Worm (Caenorhabditis elegans): ENCODE results near the gene ZK353.3.
A peak's percentile ranks its signal among the peaks of the same experiment; 100 is the strongest.

The ZK353.3 gene

DNA sequence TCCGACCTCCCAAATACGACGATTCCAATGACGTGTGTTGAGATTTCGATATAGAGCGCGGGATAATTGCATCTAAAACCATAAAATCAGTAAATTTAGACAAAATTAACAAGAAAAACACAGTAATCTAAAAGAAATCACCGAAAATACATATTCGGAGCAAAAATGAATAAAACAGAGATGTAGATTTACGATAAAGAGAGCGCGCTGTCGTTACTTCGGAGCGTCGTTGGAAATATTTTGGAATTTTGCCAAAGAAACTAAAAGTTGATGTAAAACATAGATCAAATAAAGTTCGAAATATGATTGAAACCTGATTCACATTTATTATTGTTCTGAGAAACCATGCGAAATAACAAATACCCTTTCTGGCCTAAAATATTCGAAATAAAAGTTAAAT lies 36.4 kb downstream of the ZK353.3 start, which contains the start of gene ZK1236.5:
TSS of gene ZK1236.5 (minus strand) at position 72 of the 400 bp plus-strand sequence.
- TF ChIP-seq hlh-13 (GFP tag; optimal IDR thresholded peaks at IDR 0.05): no peak
- TF ChIP-seq nfya-1 (tag; optimal IDR thresholded peaks at IDR 0.05): peak; percentile 26

DNA sequence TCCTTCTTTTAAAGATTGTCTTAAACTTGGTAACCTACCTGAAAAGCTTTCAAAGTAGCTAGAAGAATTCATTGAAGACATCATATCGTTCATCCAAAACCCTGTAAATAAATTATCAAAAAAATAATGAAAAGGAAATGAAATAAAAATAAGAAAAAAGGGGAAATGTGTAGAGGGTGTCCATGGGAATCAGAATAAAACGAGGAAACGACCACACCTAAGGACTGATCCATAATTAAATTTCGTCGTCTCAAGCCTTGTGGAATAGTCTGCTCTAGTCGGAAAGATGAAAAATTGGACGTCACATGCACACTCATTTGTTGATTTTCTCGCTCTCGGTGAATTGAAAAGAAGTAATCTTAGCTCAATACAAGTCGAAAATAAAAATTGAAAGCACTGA lies 39.3 kb downstream of the ZK353.3 start, which contains the start of gene ZK1236.9:
TSS of gene ZK1236.9 (minus strand) at position 101 of the 400 bp plus-strand sequence.
- TF ChIP-seq gmeb-2 (tag; optimal IDR thresholded peaks at IDR 0.05): no peak
- TF ChIP-seq ztf-16 (tag; optimal IDR thresholded peaks at IDR 0.05): no peak
- TF ChIP-seq pha-2 (tag; optimal IDR thresholded peaks at IDR 0.05): no peak
- TF ChIP-seq ceh-24 (tag; optimal IDR thresholded peaks at IDR 0.05): no peak
- TF ChIP-seq hlh-30 (tag; optimal IDR thresholded peaks at IDR 0.05; ENCODE audit: insufficient read depth): no peak
- TF ChIP-seq ref-2 (tag; optimal IDR thresholded peaks at IDR 0.05): no peak
- no peak for TF ChIP-seq hlh-6 (tag; optimal IDR thresholded peaks at IDR 0.05)
- no peak for TF ChIP-seq unc-42 (tag; optimal IDR thresholded peaks at IDR 0.05)
- TF ChIP-seq ceh-14 (tag; optimal IDR thresholded peaks at IDR 0.05): no peak
- no peak for TF ChIP-seq fkh-6 (tag; optimal IDR thresholded peaks at IDR 0.05)
- no peak for TF ChIP-seq sdc-2 (tag; optimal IDR thresholded peaks at IDR 0.05)
- TF ChIP-seq ceh-9 (tag; optimal IDR thresholded peaks at IDR 0.05): no peak
- no peak for TF ChIP-seq ceh-2 (tag; optimal IDR thresholded peaks at IDR 0.05)

DNA sequence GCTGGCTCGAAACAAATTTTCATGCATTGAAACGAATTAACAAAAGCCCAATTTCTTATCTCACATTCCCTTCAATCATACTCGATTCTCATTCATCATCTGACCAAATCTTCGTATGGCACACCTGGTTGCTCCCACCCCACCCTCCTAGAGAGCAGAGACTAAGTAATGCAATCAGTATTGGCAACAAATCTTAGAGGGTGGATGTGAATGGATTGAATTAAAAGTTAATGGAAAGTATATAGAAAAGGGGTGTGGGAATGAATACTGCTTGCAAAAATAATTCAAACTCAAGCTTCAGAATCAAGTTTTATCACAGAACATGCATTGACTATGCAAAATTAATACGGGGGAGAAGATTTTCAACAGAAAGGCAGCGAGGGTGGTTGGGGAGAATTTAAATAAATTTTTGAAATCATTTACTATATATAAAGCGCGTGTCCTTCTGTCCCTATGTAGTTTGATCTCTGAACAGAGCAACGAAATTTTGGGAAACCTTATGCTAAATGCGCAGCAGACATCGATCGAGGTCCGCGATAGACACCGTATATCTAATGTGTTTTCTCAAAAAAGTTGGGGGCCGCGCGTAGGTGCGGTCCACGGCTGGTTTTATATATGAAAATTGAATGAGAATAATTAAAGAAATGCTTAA lies 42.1 kb downstream of the ZK353.3 start:
- TF ChIP-seq pag-3 (tag; optimal IDR thresholded peaks at IDR 0.05; ENCODE audit: borderline replicate concordance): no peak
- TF ChIP-seq che-1 (tag; optimal IDR thresholded peaks at IDR 0.05): no peak
- no peak for TF ChIP-seq ceh-22 (tag; optimal IDR thresholded peaks at IDR 0.05)
- no peak for TF ChIP-seq elt-2 (tag; optimal IDR thresholded peaks at IDR 0.05)
- no peak for TF ChIP-seq ttx-3 (tag; optimal IDR thresholded peaks at IDR 0.05)
- no peak for TF ChIP-seq hlh-6 (tag; optimal IDR thresholded peaks at IDR 0.05)
- TF ChIP-seq lin-11 (tag; optimal IDR thresholded peaks at IDR 0.05): no peak
- no peak for TF ChIP-seq ceh-19 (GFP tag; optimal IDR thresholded peaks at IDR 0.05)
- no peak for TF ChIP-seq F13H6.1 (tag; optimal IDR thresholded peaks at IDR 0.05)
- no peak for TF ChIP-seq nfya-1 (tag; optimal IDR thresholded peaks at IDR 0.05)
- no peak for TF ChIP-seq sox-2 (GFP tag; IDR thresholded peaks at IDR 0.05)

DNA sequence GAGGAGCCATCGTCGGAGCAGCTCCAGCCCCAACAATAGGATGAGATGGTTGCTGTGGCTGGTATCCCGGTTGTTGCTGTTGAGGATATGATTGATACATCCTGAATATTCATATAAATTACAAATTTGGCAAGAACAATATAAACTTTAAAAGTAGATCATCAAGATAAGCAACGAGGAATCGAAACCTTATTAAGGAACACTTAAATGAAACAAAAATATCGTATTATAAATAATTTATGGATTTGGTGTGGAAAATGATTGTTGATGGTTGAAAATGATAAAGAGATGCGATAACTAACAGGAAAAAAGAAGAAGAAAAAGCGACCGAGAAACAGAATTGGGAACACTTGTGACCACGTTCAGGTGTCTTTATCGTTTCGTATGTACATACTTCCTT lies 43.5 kb downstream of the ZK353.3 start, which contains the start of gene pqn-96:
TSS of gene pqn-96 (minus strand) at position 101 of the 400 bp plus-strand sequence.
- no peak for TF ChIP-seq elt-2 (tag; optimal IDR thresholded peaks at IDR 0.05)

DNA sequence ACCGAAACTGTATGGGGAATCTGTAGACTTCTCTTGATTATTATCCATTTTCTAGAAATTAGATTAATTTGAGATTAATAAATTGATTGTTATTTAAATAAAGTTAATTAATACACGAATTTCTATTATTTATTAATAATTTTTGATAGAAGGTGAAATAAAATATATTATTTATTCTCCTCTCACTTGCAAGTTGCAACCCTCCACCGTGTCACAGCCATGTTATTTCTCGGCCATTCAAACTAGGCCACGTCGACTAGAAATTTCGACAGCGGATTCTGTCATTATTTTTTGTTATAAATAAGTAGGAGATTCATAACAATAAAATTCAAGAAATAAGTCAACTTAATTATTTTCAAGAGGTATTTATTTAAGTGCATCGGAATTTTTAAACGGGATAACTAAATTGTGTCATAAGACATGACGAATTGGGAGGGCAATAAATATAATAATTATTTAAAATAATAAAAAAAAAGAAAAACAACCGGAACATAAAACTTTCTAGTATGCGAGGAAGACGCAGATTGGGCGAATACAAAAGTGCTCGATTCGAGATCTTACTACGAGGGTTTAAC lies 47.9 kb downstream of the ZK353.3 start, which contains the start of gene ufbp-1:
TSS of gene ufbp-1 (minus strand) at position 51 of the 575 bp plus-strand sequence.
- peak; percentile 22 for TF ChIP-seq nfya-1 (tag; optimal IDR thresholded peaks at IDR 0.05)
- TF ChIP-seq ceh-24 (tag; optimal IDR thresholded peaks at IDR 0.05): no peak
- no peak for TF ChIP-seq dmd-4 (tag; optimal IDR thresholded peaks at IDR 0.05; ENCODE audit: borderline replicate concordance)
- TF ChIP-seq ceh-30 (tag; optimal IDR thresholded peaks at IDR 0.05): peak; percentile 82

DNA sequence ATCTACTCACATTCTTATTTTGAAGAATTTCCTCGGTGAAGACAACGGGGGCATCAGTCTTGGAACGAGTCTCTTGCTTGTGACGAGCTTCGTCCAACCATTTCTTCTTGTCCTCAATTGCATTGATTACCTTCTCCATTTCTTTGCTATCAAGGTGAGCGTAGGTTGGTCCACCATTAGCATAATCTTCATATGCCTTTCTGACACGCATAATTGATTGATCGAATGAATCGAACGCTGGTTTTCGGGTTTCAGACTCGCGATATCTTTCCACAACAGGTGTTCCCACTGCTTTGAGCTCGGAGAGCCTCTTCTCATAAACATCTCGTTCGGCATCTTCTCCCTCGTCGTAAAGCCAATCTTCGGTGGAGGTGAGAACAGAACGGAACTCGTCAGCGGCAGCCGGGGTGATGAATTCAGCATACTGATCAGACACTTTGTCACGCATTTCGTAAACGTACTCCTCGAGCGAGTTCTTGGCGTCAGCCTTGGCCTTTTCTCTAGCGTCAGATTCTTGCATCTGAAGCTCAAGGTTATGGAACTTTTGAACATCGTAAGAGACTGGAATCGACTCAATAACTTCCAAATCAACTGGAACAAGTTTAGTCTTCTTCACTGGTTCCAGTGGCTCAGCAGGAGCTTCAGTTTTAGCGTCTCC lies 48.8 kb downstream of the ZK353.3 start:
- TF ChIP-seq madf-2 (tag; optimal IDR thresholded peaks at IDR 0.05) (no peak), hlh-6 (tag; optimal IDR thresholded peaks at IDR 0.05) (no peak), zip-5 (tag; optimal IDR thresholded peaks at IDR 0.05) (no peak), ceh-34 (tag; optimal IDR thresholded peaks at IDR 0.05) (no peak)

Data from whole organism, late embryonic.